Fruit fly (Drosophila melanogaster) whole organism, prepupa: Measurements from ENCODE around the gene Mipp1.

Experiments
- Blimp-1 ChIP-seq: fragments of 200-800 bp; sonication (Bioruptor generic); optimal IDR thresholded peaks from 3 replicates; lab custom pipeline; 2017; ENCODE audit warnings: missing biosample characterization, missing genetic modification characterization, mild to moderate bottlenecking, moderate library complexity, missing genetic modification reagents
- CG10631 ChIP-seq: fragments of 200-800 bp; sonication (Bioruptor generic); optimal IDR thresholded peaks from 2 replicates; lab custom pipeline; 2016; ENCODE audit warnings: missing biosample characterization, missing genetic modification characterization
- CG11762 ChIP-seq: fragments of 200-800 bp; sonication (Bioruptor generic); optimal IDR thresholded peaks from 3 replicates; lab custom pipeline; 2016; ENCODE audit warnings: missing biosample characterization, missing genetic modification characterization; ENCODE audit not compliant: insufficient read depth
- CG11902 ChIP-seq: fragments of 200-800 bp; sonication (Bioruptor generic); optimal IDR thresholded peaks from 3 replicates; lab custom pipeline; 2016; ENCODE audit warnings: missing biosample characterization, missing genetic modification characterization
- CG15336 ChIP-seq: fragments of 200-800 bp; sonication (Bioruptor generic); IDR thresholded peaks from 2 replicates; pipeline ENCODE4 v1.3.6; 2022; ENCODE audit warnings: missing biosample characterization, missing genetic modification characterization
- CG1621 ChIP-seq: fragments of 200-800 bp; sonication (Bioruptor generic); optimal IDR thresholded peaks from 3 replicates; lab custom pipeline; 2018; ENCODE audit warnings: missing biosample characterization, mild to moderate bottlenecking, missing genetic modification characterization
- CG3032 ChIP-seq: fragments of 200-800 bp; optimal IDR thresholded peaks from 2 replicates; lab custom pipeline; 2019; ENCODE audit warnings: missing biosample characterization, mild to moderate bottlenecking, missing genetic modification characterization, moderate library complexity
- CG32006 ChIP-seq: fragments of 200-800 bp; sonication (Bioruptor generic); optimal IDR thresholded peaks from 3 replicates; lab custom pipeline; 2017; ENCODE audit warnings: missing biosample characterization, mild to moderate bottlenecking, missing genetic modification characterization
- CG6792 ChIP-seq: fragments of 200-800 bp; sonication (Bioruptor generic); optimal IDR thresholded peaks from 3 replicates; lab custom pipeline; 2016; ENCODE audit warnings: missing biosample characterization, missing genetic modification characterization
- CG7368 ChIP-seq: fragments of 200-800 bp; sonication (Bioruptor generic); optimal IDR thresholded peaks from 3 replicates; lab custom pipeline; 2016; ENCODE audit warnings: missing biosample characterization, missing genetic modification characterization
- CG8119 ChIP-seq: fragments of 200-800 bp; sonication (Bioruptor generic); IDR thresholded peaks from 3 replicates; pipeline ENCODE4 v1.3.6; 2022; ENCODE audit warnings: missing biosample characterization, missing genetic modification characterization
- CG8319 ChIP-seq: fragments of 200-800 bp; sonication (Bioruptor generic); optimal IDR thresholded peaks from 3 replicates; lab custom pipeline; 2016; ENCODE audit warnings: missing biosample characterization, missing genetic modification characterization
- CG9139 ChIP-seq: fragments of 200-800 bp; sonication (Bioruptor generic); optimal IDR thresholded peaks from 3 replicates; lab custom pipeline; 2017; ENCODE audit warnings: missing biosample characterization, mild to moderate bottlenecking, missing genetic modification characterization
- Eip75B ChIP-seq: fragments of 200-800 bp; sonication (Bioruptor generic); optimal IDR thresholded peaks from 3 replicates; lab custom pipeline; 2016; ENCODE audit warnings: missing biosample characterization, missing genetic modification characterization
- Eip78C ChIP-seq: fragments of 200-800 bp; sonication (Bioruptor generic); peaks from one replicate; lab custom pipeline; 2016; ENCODE audit warnings: missing biosample characterization, missing genetic modification characterization
- Eip93F ChIP-seq: fragments of 200-800 bp; sonication (Bioruptor generic); optimal IDR thresholded peaks from 2 replicates; lab custom pipeline; 2016; ENCODE audit warnings: missing biosample characterization, mild to moderate bottlenecking, missing genetic modification characterization
- Ets21C ChIP-seq: fragments of 200-800 bp; sonication (Bioruptor generic); optimal IDR thresholded peaks from 3 replicates; lab custom pipeline; 2016; ENCODE audit warnings: missing biosample characterization, missing genetic modification characterization
- Ets96B ChIP-seq: fragments of 200-800 bp; optimal IDR thresholded peaks from 2 replicates; lab custom pipeline; 2019; ENCODE audit warnings: missing biosample characterization, mild to moderate bottlenecking, missing genetic modification characterization, moderate library complexity
- Gug ChIP-seq: fragments of 200-800 bp; sonication (Bioruptor generic); IDR thresholded peaks from 2 replicates; pipeline ENCODE4 v1.3.6; 2022; ENCODE audit warnings: missing biosample characterization, missing genetic modification characterization
- Hr4 ChIP-seq: fragments of 200-800 bp; sonication (Bioruptor generic); optimal IDR thresholded peaks from 3 replicates; lab custom pipeline; 2016; ENCODE audit warnings: missing biosample characterization, missing genetic modification characterization
- OdsH ChIP-seq: fragments of 200-800 bp; sonication (Bioruptor generic); optimal IDR thresholded peaks from 3 replicates; lab custom pipeline; 2016; ENCODE audit warnings: missing biosample characterization, missing genetic modification characterization
- Smox ChIP-seq: fragments of 200-800 bp; sonication (Bioruptor generic); optimal IDR thresholded peaks from 3 replicates; lab custom pipeline; 2016; ENCODE audit warnings: missing biosample characterization, missing genetic modification characterization
- Sox102F ChIP-seq: fragments of 200-800 bp; sonication (Bioruptor generic); optimal IDR thresholded peaks from 2 replicates; lab custom pipeline; 2016; ENCODE audit warnings: missing biosample characterization, mild to moderate bottlenecking, missing genetic modification characterization
- achi ChIP-seq: fragments of 200-800 bp; sonication (Bioruptor generic); optimal IDR thresholded peaks from 3 replicates; lab custom pipeline; 2016; ENCODE audit warnings: missing biosample characterization, missing genetic modification characterization
- acj6 ChIP-seq: fragments of 200-800 bp; sonication (Bioruptor generic); optimal IDR thresholded peaks from 3 replicates; lab custom pipeline; 2016; ENCODE audit warnings: missing biosample characterization, missing genetic modification characterization
- cyc ChIP-seq: fragments of 200-800 bp; sonication (Bioruptor generic); optimal IDR thresholded peaks from 3 replicates; lab custom pipeline; 2016; ENCODE audit warnings: missing biosample characterization, missing genetic modification characterization
- dac ChIP-seq: fragments of 200-800 bp; sonication (Bioruptor generic); optimal IDR thresholded peaks from 2 replicates; lab custom pipeline; 2017; ENCODE audit warnings: missing biosample characterization, mild to moderate bottlenecking, missing genetic modification characterization
- dsx ChIP-seq: fragments of 200-800 bp; optimal IDR thresholded peaks from 3 replicates; lab custom pipeline; 2019; ENCODE audit warnings: missing biosample characterization, mild to moderate bottlenecking, missing genetic modification characterization, moderate library complexity; ENCODE audit not compliant: poor library complexity, severe bottlenecking
- eg ChIP-seq: fragments of 200-800 bp; sonication (Bioruptor generic); IDR thresholded peaks from 3 replicates; pipeline ENCODE4 v1.3.6; 2022; ENCODE audit warnings: missing biosample characterization, missing genetic modification characterization
- fd85E ChIP-seq: fragments of 200-800 bp; sonication (Bioruptor generic); optimal IDR thresholded peaks from 3 replicates; lab custom pipeline; 2016; ENCODE audit warnings: missing biosample characterization, missing genetic modification characterization
- fkh ChIP-seq: fragments of 200-800 bp; sonication (Bioruptor generic); optimal IDR thresholded peaks from 3 replicates; lab custom pipeline; 2017; ENCODE audit warnings: missing biosample characterization, mild to moderate bottlenecking, missing genetic modification characterization, moderate library complexity
- pdm3 ChIP-seq: fragments of 200-800 bp; sonication (Bioruptor generic); optimal IDR thresholded peaks from 3 replicates; lab custom pipeline; 2016; ENCODE audit warnings: missing biosample characterization, missing genetic modification characterization
- salr ChIP-seq, 2 experiments: fragments of 200-800 bp; sonication (Bioruptor generic); optimal IDR thresholded peaks; 3 replicates each; lab custom pipeline; 2016 to 2018; ENCODE audit warnings: missing biosample characterization in 2 of 2, missing genetic modification characterization in 2 of 2, mild to moderate bottlenecking in 1 of 2
- ss ChIP-seq, 2 experiments: fragments of 200-800 bp; sonication (Bioruptor generic); optimal IDR thresholded peaks; 2 replicates in 1 of 2; 3 replicates in 1 of 2; lab custom pipeline; 2017 to 2018; ENCODE audit warnings: mild to moderate bottlenecking in 2 of 2, missing biosample characterization in 2 of 2, missing genetic modification characterization in 2 of 2, moderate library complexity in 1 of 2
- vri ChIP-seq: fragments of 200-800 bp; sonication (Bioruptor generic); optimal IDR thresholded peaks from 3 replicates; lab custom pipeline; 2016; ENCODE audit warnings: missing biosample characterization, mild to moderate bottlenecking, missing genetic modification characterization

Mipp1 gene

dm6 chr3L:16571739-16572063 lies 1.4 kb downstream of the Mipp1 start:
- TF ChIP-seq Sox102F (GFP tag; lab: Kevin White, UChicago) = no peak
- no peak for TF ChIP-seq fkh (GFP tag; lab: Kevin White, UChicago)
- no peak for TF ChIP-seq CG8119

- TF ChIP-seq CG8119 (peak; percentile 40; the same call in 1 of the 3 replicates), dac (GFP tag; lab: Kevin White, UChicago) (no peak), CG15336 (GFP tag; lab: Robert Waterston, UW) (0 out of 2 replicates have a peak, but pooled peaks have one; percentile 22), Eip78C (GFP tag; lab: Kevin White, UChicago) (peak; percentile 35)
Observed at dm6 chr3L:16571014-16571738, 2.0 kb downstream of the Mipp1 start.

- TF ChIP-seq dsx (no peak), CG15336 (GFP tag; lab: Robert Waterston, UW) (no peak), Blimp-1 (GFP tag; lab: Kevin White, UChicago) (no peak), Sox102F (GFP tag; lab: Kevin White, UChicago) (no peak)
Observed at dm6 chr3L:16569456-16569855, 3.7 kb downstream of the Mipp1 start.

- TF ChIP-seq Eip75B (no peak), Gug (GFP tag; lab: Robert Waterston, UW) (no peak), cyc (no peak), CG11902 (GFP tag; lab: Kevin White, UChicago) (no peak), Ets96B (no peak), CG8319 (GFP tag; lab: Kevin White, UChicago) (no peak), acj6 (no peak), Ets21C (no peak), Eip93F (GFP tag; lab: Kevin White, UChicago) (no peak), CG11762 (GFP tag; lab: Kevin White, UChicago) (no peak), Smox (GFP tag; lab: Kevin White, UChicago) (no peak), pdm3 (GFP tag; lab: Kevin White, UChicago) (no peak), vri (GFP tag; lab: Kevin White, UChicago) (no peak), Hr4 (GFP tag; lab: Kevin White, UChicago) (peak; percentile 4), eg (0 out of 3 replicates have a peak, but pooled peaks have one; percentile 12), Eip78C (GFP tag; lab: Kevin White, UChicago) (no peak), CG6792 (GFP tag; lab: Kevin White, UChicago) (no peak), CG32006 (GFP tag; lab: Kevin White, UChicago) (peak; percentile 24), CG7368 (GFP tag; lab: Kevin White, UChicago) (no peak), CG15336 (GFP tag; lab: Robert Waterston, UW) (peak; percentile 50), fd85E (no peak), salr (GFP tag; optimal IDR thresholded peaks at IDR 0.05; lab: Kevin White, UChicago) (no peak), ss (GFP tag; optimal IDR thresholded peaks at IDR 0.05; lab: Kevin White, UChicago) (no peak), OdsH (GFP tag; lab: Kevin White, UChicago) (no peak), CG8119 (0 out of 3 replicates have a peak, but pooled peaks have one; percentile 17), CG1621 (tag; lab: Kevin White, UChicago) (no peak), CG9139 (GFP tag; lab: Kevin White, UChicago) (no peak), CG3032 (tag; lab: Kevin White, UChicago) (no peak), achi (no peak), CG10631 (GFP tag; lab: Kevin White, UChicago) (no peak)
Observed at dm6 chr3L:16567495-16567894, 5.6 kb downstream of the Mipp1 start.
